Worm (Caenorhabditis elegans) whole organism, mixed stage, embryonic: ENCODE data around the gene apb-1.

Experiments
- M03D4.4 ChIP-seq: sonication (generic microtip); optimal IDR thresholded peaks from 2 replicates; lab custom pipeline; 2017; ENCODE audit warnings: mild to moderate bottlenecking, missing genetic modification characterization, missing compliant biosample characterization
- ces-1 ChIP-seq: fragments of 150-350 bp; optimal IDR thresholded peaks from 2 replicates; lab custom pipeline; 2014; ENCODE audit warnings: missing biosample characterization, missing genetic modification reagents, missing genetic modification characterization
- elt-1 ChIP-seq: sonication (generic microtip); optimal IDR thresholded peaks from 2 replicates; lab custom pipeline; 2017; ENCODE audit warnings: missing genetic modification characterization, mild to moderate bottlenecking, missing compliant biosample characterization, antibody characterized with exemption, moderate library complexity, borderline replicate concordance; ENCODE audit not compliant: insufficient read depth
- hlh-1 ChIP-seq: fragments of 150-350 bp; optimal IDR thresholded peaks from 2 replicates; lab custom pipeline; 2014; ENCODE audit warnings: missing biosample characterization, missing genetic modification reagents, missing genetic modification characterization
- mep-1 ChIP-seq: fragments of 150-350 bp; optimal IDR thresholded peaks from 2 replicates; lab custom pipeline; 2017; ENCODE audit warnings: missing biosample characterization, missing genetic modification reagents, missing genetic modification characterization, inconsistent platforms
- nhr-12 ChIP-seq: fragments of 150-350 bp; optimal IDR thresholded peaks from 2 replicates; lab custom pipeline; 2014; ENCODE audit warnings: missing biosample characterization, missing genetic modification characterization
- pha-4 ChIP-seq: fragments of 150-350 bp; optimal IDR thresholded peaks from 2 replicates; lab custom pipeline; 2018; ENCODE audit warnings: missing biosample characterization, missing genetic modification reagents, missing genetic modification characterization
- unc-39 ChIP-seq: fragments of 150-350 bp; optimal IDR thresholded peaks from 2 replicates; lab custom pipeline; 2014; ENCODE audit warnings: missing biosample characterization, missing genetic modification characterization

DNA sequence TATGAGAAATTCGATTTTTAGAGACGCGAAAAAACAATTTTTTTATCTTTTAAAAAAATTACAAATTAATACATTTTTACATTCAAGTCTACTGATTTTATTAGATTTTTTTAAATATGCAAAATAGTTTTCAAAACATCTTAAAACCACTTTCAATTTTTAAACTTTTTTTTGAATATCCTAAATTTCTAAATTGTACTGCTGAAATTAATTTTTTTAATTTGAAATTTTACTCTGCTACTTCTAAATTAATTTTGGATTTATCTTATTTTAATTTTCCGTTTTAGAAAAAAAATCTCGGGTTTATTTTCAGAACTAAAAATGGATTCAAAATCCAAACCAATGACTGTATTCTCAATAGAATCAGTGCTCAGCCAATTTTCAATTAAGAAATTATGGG, 17.8 kb downstream of the apb-1 start, which contains the start of gene Y71H2B.8:
- no peak for TF ChIP-seq elt-1 (tag; lab: Kevin White, UChicago)
- TF ChIP-seq mep-1 (tag; lab: Kevin White, UChicago), result no peak
- TF ChIP-seq unc-39 (tag; lab: Kevin White, UChicago), result no peak
- TF ChIP-seq nhr-12 (tag; lab: Kevin White, UChicago), result no peak
- no peak for TF ChIP-seq pha-4
- TF ChIP-seq ces-1 (GFP tag; lab: Kevin White, UChicago), result no peak
- no peak for TF ChIP-seq hlh-1 (tag; lab: Kevin White, UChicago)
- no peak for TF ChIP-seq M03D4.4
